Fruit fly (Drosophila melanogaster): ENCODE data around the gene Nil.

Gene Nil

dm6 chr3R:26333319-26333718 is 12.0 kb downstream of the Nil start (continued):
- no peak for TF ChIP-seq CG3163 (GFP tag; optimal IDR thresholded peaks at IDR 0.05)
- TF ChIP-seq CG13624 (GFP tag; optimal IDR thresholded peaks at IDR 0.05): peak; percentile 16
- no peak for TF ChIP-seq trh (GFP tag; optimal IDR thresholded peaks at IDR 0.05)
- peak in 1 of 2 experiments; percentile 68 for TF ChIP-seq Hr51 (GFP tag; optimal IDR thresholded peaks at IDR 0.05)
- no peak for TF ChIP-seq klu (GFP tag; IDR thresholded peaks at IDR 0.05)
- peak; percentile 16 for TF ChIP-seq gro (GFP tag; optimal IDR thresholded peaks at IDR 0.05)
- no peak for TF ChIP-seq Nf-YB (GFP tag; optimal IDR thresholded peaks at IDR 0.05)
- no peak for TF ChIP-seq so (GFP tag; IDR thresholded peaks at IDR 0.05)
- no peak for TF ChIP-seq Mad (GFP tag; optimal IDR thresholded peaks at IDR 0.05)
- peak; percentile 54 for TF ChIP-seq E2f1 (GFP tag; IDR thresholded peaks at IDR 0.05)
- TF ChIP-seq Atf3 (GFP tag; optimal IDR thresholded peaks at IDR 0.05): no peak
- peak; percentile 37; the same call in 1 of the 2 replicates for TF ChIP-seq CG10366 (GFP tag; IDR thresholded peaks at IDR 0.05)
- TF ChIP-seq sisA (GFP tag; IDR thresholded peaks at IDR 0.05): 0 out of 2 replicates have a peak, but pooled peaks have one; percentile 15
- TF ChIP-seq CG2116 (GFP tag; optimal IDR thresholded peaks at IDR 0.05): no peak
- TF ChIP-seq HmgZ (tag; optimal IDR thresholded peaks at IDR 0.05): no peak
- TF ChIP-seq Deaf1 (tag; optimal IDR thresholded peaks at IDR 0.05): no peak
- no peak for TF ChIP-seq pum (GFP tag; optimal IDR thresholded peaks at IDR 0.05)
- no peak for TF ChIP-seq eve (GFP tag; optimal IDR thresholded peaks at IDR 0.05)
- no peak for TF ChIP-seq maf-S (GFP tag; optimal IDR thresholded peaks at IDR 0.05)
- TF ChIP-seq CG6765 (GFP tag; optimal IDR thresholded peaks at IDR 0.05): no peak
- TF ChIP-seq Elba2 (GFP tag; optimal IDR thresholded peaks at IDR 0.05): no peak
- TF ChIP-seq ERR (GFP tag; optimal IDR thresholded peaks at IDR 0.05): no peak
- no peak for TF ChIP-seq wek (GFP tag; optimal IDR thresholded peaks at IDR 0.05)
- TF ChIP-seq CG42726 (GFP tag; IDR thresholded peaks at IDR 0.05; ENCODE audit: partially characterized antibody): no peak
- TF ChIP-seq sna (GFP tag; IDR thresholded peaks at IDR 0.05; ENCODE audit: partially characterized antibody): no peak
- peak; percentile 5 for TF ChIP-seq pho (GFP tag; optimal IDR thresholded peaks at IDR 0.05)
- no peak for TF ChIP-seq nerfin-1 (tag; optimal IDR thresholded peaks at IDR 0.05)
- TF ChIP-seq pan (optimal IDR thresholded peaks at IDR 0.05): no peak
- peak in 1 of 2 experiments; percentile 78 for TF ChIP-seq pan (GFP tag; optimal IDR thresholded peaks at IDR 0.05 in 1 of 2, IDR thresholded peaks at IDR 0.05 in 1 of 2)
- TF ChIP-seq CG10654 (GFP tag; optimal IDR thresholded peaks at IDR 0.05): no peak
- no peak for TF ChIP-seq Dp (GFP tag; optimal IDR thresholded peaks at IDR 0.05)
- peak; percentile 70 for TF ChIP-seq CG11504 (tag; optimal IDR thresholded peaks at IDR 0.05)
- TF ChIP-seq Dbx (GFP tag; IDR thresholded peaks at IDR 0.05): peak; percentile 36; the same call in 1 of the 3 replicates
- no peak for TF ChIP-seq Sry-β (GFP tag; optimal IDR thresholded peaks at IDR 0.05)
- no peak for TF ChIP-seq Spps (tag; optimal IDR thresholded peaks at IDR 0.05)
- no peak for TF ChIP-seq dmrt11E (tag; optimal IDR thresholded peaks at IDR 0.05)
- no peak for TF ChIP-seq CG7271 (tag; optimal IDR thresholded peaks at IDR 0.05)
- TF ChIP-seq gcm2 (GFP tag; optimal IDR thresholded peaks at IDR 0.05): no peak
- no peak for TF ChIP-seq Hsf (GFP tag; optimal IDR thresholded peaks at IDR 0.05)
- no peak for TF ChIP-seq CG10321 (GFP tag; IDR thresholded peaks at IDR 0.05)
- no peak for TF ChIP-seq her (GFP tag; optimal IDR thresholded peaks at IDR 0.05)
- no peak for TF ChIP-seq twi (tag; optimal IDR thresholded peaks at IDR 0.05)
- TF ChIP-seq danr (GFP tag; IDR thresholded peaks at IDR 0.05): no peak
- no peak for TF ChIP-seq CG4328 (GFP tag; optimal IDR thresholded peaks at IDR 0.05)
- TF ChIP-seq Tbp (GFP tag; optimal IDR thresholded peaks at IDR 0.05): no peak
- TF ChIP-seq CG7786 (GFP tag; optimal IDR thresholded peaks at IDR 0.05): no peak
- no peak for TF ChIP-seq ro (GFP tag; IDR thresholded peaks at IDR 0.05)
- TF ChIP-seq Chrac-16 (GFP tag; optimal IDR thresholded peaks at IDR 0.05): no peak
- TF ChIP-seq cg (GFP tag; optimal IDR thresholded peaks at IDR 0.05): no peak
- TF ChIP-seq Trl (optimal IDR thresholded peaks at IDR 0.05): no peak
- no peak for TF ChIP-seq Trl (GFP tag; optimal IDR thresholded peaks at IDR 0.05)
- no peak for TF ChIP-seq CG1603 (tag; optimal IDR thresholded peaks at IDR 0.05)
- peak; percentile 28 for TF ChIP-seq NfI (GFP tag; optimal IDR thresholded peaks at IDR 0.05)
